Fruit fly (Drosophila melanogaster): Measurements from ENCODE around the gene Gmd.

The Gmd gene

dm6 chr2L:4971329-4971798, 5.5 kb downstream of the Gmd start, which contains the start of gene CG14043 (continued):
- TF ChIP-seq Ets97D (GFP tag; optimal IDR thresholded peaks at IDR 0.05) (peak; percentile 81), CG12769 (tag; optimal IDR thresholded peaks at IDR 0.05) (no peak), Dbx (GFP tag; IDR thresholded peaks at IDR 0.05) (no peak), Sry-β (GFP tag; optimal IDR thresholded peaks at IDR 0.05) (no peak), CG34376 (GFP tag; optimal IDR thresholded peaks at IDR 0.05) (no peak), CG12155 (GFP tag; optimal IDR thresholded peaks at IDR 0.05) (peak; percentile 19), Taf1 (GFP tag; IDR thresholded peaks at IDR 0.05) (no peak), HLH54F (GFP tag; optimal IDR thresholded peaks at IDR 0.05) (no peak), crp (GFP tag; optimal IDR thresholded peaks at IDR 0.05) (peak in 1 of 2 experiments; percentile 43), Vsx1 (GFP tag; optimal IDR thresholded peaks at IDR 0.05) (no peak), CG14860 (GFP tag; IDR thresholded peaks at IDR 0.05; ENCODE audit: partially characterized antibody) (no peak), Hr51 (GFP tag; optimal IDR thresholded peaks at IDR 0.05) (no peak), abd-A (tag; optimal IDR thresholded peaks at IDR 0.05) (no peak), Hr78 (GFP tag; optimal IDR thresholded peaks at IDR 0.05) (no peak), CG3163 (GFP tag; optimal IDR thresholded peaks at IDR 0.05) (no peak), CG10543 (GFP tag; optimal IDR thresholded peaks at IDR 0.05) (no peak), Nf-YC (tag; optimal IDR thresholded peaks at IDR 0.05) (peak; percentile 49), PHDP (tag; optimal IDR thresholded peaks at IDR 0.05) (no peak), CTCF (GFP tag; optimal IDR thresholded peaks at IDR 0.05) (peak; percentile 17), CG4707 (GFP tag; optimal IDR thresholded peaks at IDR 0.05) (no peak), CG34422 (GFP tag; IDR thresholded peaks at IDR 0.05) (no peak), chinmo (GFP tag; IDR thresholded peaks at IDR 0.05; ENCODE audit: partially characterized antibody) (no peak), CG17829 (tag; optimal IDR thresholded peaks at IDR 0.05) (peak; percentile 51), sima (GFP tag; optimal IDR thresholded peaks at IDR 0.05) (no peak), CG10462 (GFP tag; optimal IDR thresholded peaks at IDR 0.05) (no peak), cato (GFP tag; optimal IDR thresholded peaks at IDR 0.05; ENCODE audit: borderline replicate concordance) (no peak), pros (GFP tag; optimal IDR thresholded peaks at IDR 0.05) (no peak), nom (GFP tag; optimal IDR thresholded peaks at IDR 0.05) (no peak), slbo (GFP tag; IDR thresholded peaks at IDR 0.05) (peak; percentile 59), Deaf1 (tag; optimal IDR thresholded peaks at IDR 0.05) (no peak), Opbp (GFP tag; IDR thresholded peaks at IDR 0.05; ENCODE audit: partially characterized antibody) (no peak), CG15601 (tag; optimal IDR thresholded peaks at IDR 0.05) (peak; percentile 51), row (GFP tag; IDR thresholded peaks at IDR 0.05) (peak; percentile 55), CG6683 (GFP tag; optimal IDR thresholded peaks at IDR 0.05) (no peak), Lhr (GFP tag; optimal IDR thresholded peaks at IDR 0.05) (peak; percentile 85), wor (GFP tag; IDR thresholded peaks at IDR 0.05) (no peak), dysf (GFP tag; IDR thresholded peaks at IDR 0.05) (no peak), ham (GFP tag; IDR thresholded peaks at IDR 0.05) (no peak), vnd (GFP tag; IDR thresholded peaks at IDR 0.05; ENCODE audit: partially characterized antibody) (no peak), Dip3 (GFP tag; optimal IDR thresholded peaks at IDR 0.05) (peak; percentile 32), Dfd (GFP tag; optimal IDR thresholded peaks at IDR 0.05) (no peak), CG17361 (GFP tag; IDR thresholded peaks at IDR 0.05) (peak; percentile 8; the same call in 1 of the 3 replicates), CG14441 (GFP tag; IDR thresholded peaks at IDR 0.05) (no peak), CG8359 (GFP tag; optimal IDR thresholded peaks at IDR 0.05; ENCODE audit: borderline replicate concordance) (no peak), insv (GFP tag; optimal IDR thresholded peaks at IDR 0.05) (peak in 1 of 2 experiments; percentile 19), sug (tag; optimal IDR thresholded peaks at IDR 0.05) (peak; percentile 46), CG10366 (GFP tag; IDR thresholded peaks at IDR 0.05) (no peak), NFAT (GFP tag; IDR thresholded peaks at IDR 0.05) (no peak), MESR4 (GFP tag; optimal IDR thresholded peaks at IDR 0.05) (peak; percentile 31), ATbp (GFP tag; optimal IDR thresholded peaks at IDR 0.05) (no peak)

Measured in whole organism, embryonic.